ENCODE assay signal across 1 fruit fly cellular context in genomic region chr3L:22847679-22848118, dm6.
TF ChIP-seq lines count a peak whose summit lies in the region.

No protein-coding gene starts in this region.

TF ChIP-seq in whole organism, embryonic, 481 proteins besides CTCF, POLR2A, EP300 and RAD21 (continued from another document):
- TF ChIP-seq C15 (GFP tag; IDR thresholded peaks at IDR 0.05; lab: Robert Waterston, UW) (no peak), nerfin-2 (GFP tag; IDR thresholded peaks at IDR 0.05; lab: Robert Waterston, UW; ENCODE audit: partially characterized antibody) (peak; percentile 94), Optix (GFP tag; IDR thresholded peaks at IDR 0.05; lab: Robert Waterston, UW) (no peak)
TF ChIP-seq in whole organism, embryonic: peak in this region for 73.
